Worm (Caenorhabditis elegans) whole organism, young adult: ENCODE data around the gene mab-23.

Experiments
- B0035.1 ChIP-seq: sonication (generic microtip); optimal IDR thresholded peaks from 2 replicates; lab custom pipeline; 2016; ENCODE audit warnings: missing genetic modification characterization, mild to moderate bottlenecking, missing compliant biosample characterization, missing genotype, missing genetic modification reagents
- F39B2.1 ChIP-seq: fragments of 200-800 bp; sonication (Bioruptor generic); IDR thresholded peaks from 2 replicates; pipeline ENCODE4 v1.3.6; 2022; ENCODE audit warnings: missing genetic modification reagents, missing genetic modification characterization, missing compliant biosample characterization
- K11D2.4 ChIP-seq: fragments of 200-800 bp; sonication (Bioruptor generic); IDR thresholded peaks from 2 replicates; pipeline ENCODE4 v1.3.6; 2022; ENCODE audit warnings: missing genetic modification reagents, missing genetic modification characterization, missing compliant biosample characterization
- K12H6.12 ChIP-seq: fragments of 200-800 bp; sonication (Bioruptor generic); optimal IDR thresholded peaks from 2 replicates; lab custom pipeline; 2018; ENCODE audit warnings: mild to moderate bottlenecking, missing genetic modification characterization, missing compliant biosample characterization
- T07F8.4 ChIP-seq: sonication (generic microtip); optimal IDR thresholded peaks from 2 replicates; lab custom pipeline; 2016; ENCODE audit warnings: mild to moderate bottlenecking, missing genetic modification characterization, moderate library complexity, missing compliant biosample characterization
- Y67H2A.10 ChIP-seq: fragments of 200-800 bp; sonication (Bioruptor generic); conservative IDR thresholded peaks from 2 replicates; pipeline ENCODE4 v1.3.6; 2022; ENCODE audit warnings: missing genetic modification reagents, missing genetic modification characterization, missing compliant biosample characterization
- Y79H2A.3 ChIP-seq: fragments of 200-800 bp; sonication (Bioruptor generic); conservative IDR thresholded peaks from 2 replicates; pipeline ENCODE4 v1.3.6; 2022; ENCODE audit warnings: missing genetic modification reagents, missing genetic modification characterization, missing compliant biosample characterization
- Y95B8A.8 ChIP-seq: fragments of 200-800 bp; sonication (Bioruptor generic); IDR thresholded peaks from 2 replicates; pipeline ENCODE4 v1.3.6; 2022; ENCODE audit warnings: missing genetic modification reagents, missing genetic modification characterization, missing compliant biosample characterization
- attf-5 ChIP-seq: fragments of 200-800 bp; sonication (Bioruptor generic); optimal IDR thresholded peaks from 2 replicates; lab custom pipeline; 2018; ENCODE audit warnings: mild to moderate bottlenecking, missing genetic modification characterization, missing compliant biosample characterization
- attf-6 ChIP-seq: fragments of 200-800 bp; sonication (Bioruptor generic); IDR thresholded peaks from 2 replicates; pipeline ENCODE4 v1.3.6; 2022; ENCODE audit warnings: missing genetic modification reagents, missing genetic modification characterization, missing compliant biosample characterization
- bed-1 ChIP-seq: fragments of 200-800 bp; sonication (Bioruptor generic); IDR thresholded peaks from 2 replicates; pipeline ENCODE4 v1.3.6; 2022; ENCODE audit warnings: missing genetic modification reagents, missing genetic modification characterization, missing compliant biosample characterization
- bed-2 ChIP-seq: fragments of 200-800 bp; sonication (Bioruptor generic); IDR thresholded peaks from 2 replicates; pipeline ENCODE4 v1.3.6; 2022; ENCODE audit warnings: missing genetic modification reagents, missing genetic modification characterization, missing compliant biosample characterization
- cebp-1 ChIP-seq, 2 experiments: fragments of 200-800 bp in 1 of 2; sonication (Bioruptor generic) in 1 of 2; sonication (generic microtip) in 1 of 2; IDR thresholded peaks in 1 of 2; optimal IDR thresholded peaks in 1 of 2; 2 replicates each; pipeline versions ENCODE4 v1.3.6 to Lab custom; 2017 to 2022; ENCODE audit warnings: missing compliant biosample characterization in 2 of 2, missing genetic modification characterization in 2 of 2, mild to moderate bottlenecking in 1 of 2, missing genetic modification reagents in 1 of 2, moderate library complexity in 1 of 2
- ceh-27 ChIP-seq: fragments of 200-800 bp; sonication (Bioruptor generic); optimal IDR thresholded peaks from 2 replicates; lab custom pipeline; 2018; ENCODE audit warnings: mild to moderate bottlenecking, missing genetic modification characterization, moderate library complexity, missing compliant biosample characterization
- ceh-91 ChIP-seq: fragments of 200-800 bp; sonication (Bioruptor generic); IDR thresholded peaks from 2 replicates; pipeline ENCODE4 v1.3.6; 2022; ENCODE audit warnings: missing genetic modification reagents, missing genetic modification characterization, missing compliant biosample characterization
- dpl-1 ChIP-seq: fragments of 150-350 bp; optimal IDR thresholded peaks from 2 replicates; lab custom pipeline; 2014; ENCODE audit warnings: missing biosample characterization, missing genetic modification reagents, missing genetic modification characterization
- efl-1 ChIP-seq: fragments of 150-350 bp; optimal IDR thresholded peaks from 2 replicates; lab custom pipeline; 2014; ENCODE audit warnings: missing biosample characterization, missing genetic modification reagents, missing genetic modification characterization
- egrh-3 ChIP-seq: fragments of 200-800 bp; sonication (Bioruptor generic); IDR thresholded peaks from 2 replicates; pipeline ENCODE4 v1.3.6; 2022; ENCODE audit warnings: missing genetic modification reagents, missing genetic modification characterization, missing compliant biosample characterization
- fkh-3 ChIP-seq: sonication (generic microtip); optimal IDR thresholded peaks from 2 replicates; lab custom pipeline; 2016; ENCODE audit warnings: mild to moderate bottlenecking, missing genetic modification characterization, missing compliant biosample characterization
- gei-17 ChIP-seq: fragments of 200-800 bp; sonication (Bioruptor generic); optimal IDR thresholded peaks from 2 replicates; lab custom pipeline; 2018; ENCODE audit warnings: mild to moderate bottlenecking, missing genetic modification characterization, missing compliant biosample characterization
- hlh-12 ChIP-seq: sonication (generic microtip); optimal IDR thresholded peaks from 2 replicates; lab custom pipeline; 2016; ENCODE audit warnings: missing genetic modification characterization, missing compliant biosample characterization
- hmg-1.2 ChIP-seq: fragments of 200-800 bp; sonication (Bioruptor generic); IDR thresholded peaks from 2 replicates; pipeline ENCODE4 v1.3.6; 2022; ENCODE audit warnings: missing genetic modification reagents, missing genetic modification characterization, missing compliant biosample characterization
- lin-40 ChIP-seq: sonication (generic microtip); optimal IDR thresholded peaks from 2 replicates; lab custom pipeline; 2016; ENCODE audit warnings: missing genetic modification characterization, mild to moderate bottlenecking, missing compliant biosample characterization, missing genotype, missing genetic modification reagents
- lsy-27 ChIP-seq: sonication (generic microtip); optimal IDR thresholded peaks from 2 replicates; lab custom pipeline; 2017; ENCODE audit warnings: missing genetic modification characterization, mild to moderate bottlenecking, missing compliant biosample characterization, antibody characterized with exemption, missing genotype, borderline replicate concordance; ENCODE audit not compliant: insufficient read depth
- madf-6 ChIP-seq: fragments of 200-800 bp; sonication (Bioruptor generic); IDR thresholded peaks from 2 replicates; pipeline ENCODE4 v1.3.6; 2022; ENCODE audit warnings: missing genetic modification reagents, missing genetic modification characterization, missing compliant biosample characterization
- rec-8 ChIP-seq, 2 experiments: sonication (generic microtip); optimal IDR thresholded peaks; 2 replicates each; lab custom pipeline; 2016; ENCODE audit warnings: mild to moderate bottlenecking in 2 of 2, missing genetic modification characterization in 2 of 2, missing genetic modification reagents in 2 of 2, missing genotype in 2 of 2, missing biosample characterization in 1 of 2, missing compliant biosample characterization in 1 of 2, moderate library complexity in 1 of 2
- somi-1 ChIP-seq: fragments of 200-800 bp; sonication (Bioruptor generic); optimal IDR thresholded peaks from 2 replicates; lab custom pipeline; 2018; ENCODE audit warnings: mild to moderate bottlenecking, missing genetic modification characterization, missing compliant biosample characterization
- tbp1 ChIP-seq: fragments of 200-800 bp; sonication (Bioruptor generic); optimal IDR thresholded peaks from 2 replicates; lab custom pipeline; 2018; ENCODE audit warnings: mild to moderate bottlenecking, missing genetic modification characterization, missing compliant biosample characterization
- tbx-9 ChIP-seq: sonication (generic microtip); optimal IDR thresholded peaks from 2 replicates; lab custom pipeline; 2016; ENCODE audit warnings: borderline replicate concordance, missing genetic modification characterization, inconsistent platforms, missing compliant biosample characterization
- unc-62 ChIP-seq: fragments of 150-350 bp; optimal IDR thresholded peaks from 2 replicates; lab custom pipeline; 2014; ENCODE audit warnings: missing biosample characterization, missing genetic modification reagents, missing genetic modification characterization
- zfh-2 ChIP-seq: fragments of 200-800 bp; sonication (Bioruptor generic); conservative IDR thresholded peaks from 2 replicates; pipeline ENCODE4 v1.3.6; 2022; ENCODE audit warnings: missing genetic modification reagents, missing genetic modification characterization, missing compliant biosample characterization
- zim-3 ChIP-seq: sonication (generic microtip); optimal IDR thresholded peaks from 2 replicates; lab custom pipeline; 2017; ENCODE audit warnings: mild to moderate bottlenecking, missing genetic modification characterization, moderate library complexity, missing compliant biosample characterization
- ztf-26 ChIP-seq: sonication (generic microtip); optimal IDR thresholded peaks from 2 replicates; lab custom pipeline; 2017; ENCODE audit warnings: missing genetic modification characterization, missing compliant biosample characterization

The mab-23 gene

DNA sequence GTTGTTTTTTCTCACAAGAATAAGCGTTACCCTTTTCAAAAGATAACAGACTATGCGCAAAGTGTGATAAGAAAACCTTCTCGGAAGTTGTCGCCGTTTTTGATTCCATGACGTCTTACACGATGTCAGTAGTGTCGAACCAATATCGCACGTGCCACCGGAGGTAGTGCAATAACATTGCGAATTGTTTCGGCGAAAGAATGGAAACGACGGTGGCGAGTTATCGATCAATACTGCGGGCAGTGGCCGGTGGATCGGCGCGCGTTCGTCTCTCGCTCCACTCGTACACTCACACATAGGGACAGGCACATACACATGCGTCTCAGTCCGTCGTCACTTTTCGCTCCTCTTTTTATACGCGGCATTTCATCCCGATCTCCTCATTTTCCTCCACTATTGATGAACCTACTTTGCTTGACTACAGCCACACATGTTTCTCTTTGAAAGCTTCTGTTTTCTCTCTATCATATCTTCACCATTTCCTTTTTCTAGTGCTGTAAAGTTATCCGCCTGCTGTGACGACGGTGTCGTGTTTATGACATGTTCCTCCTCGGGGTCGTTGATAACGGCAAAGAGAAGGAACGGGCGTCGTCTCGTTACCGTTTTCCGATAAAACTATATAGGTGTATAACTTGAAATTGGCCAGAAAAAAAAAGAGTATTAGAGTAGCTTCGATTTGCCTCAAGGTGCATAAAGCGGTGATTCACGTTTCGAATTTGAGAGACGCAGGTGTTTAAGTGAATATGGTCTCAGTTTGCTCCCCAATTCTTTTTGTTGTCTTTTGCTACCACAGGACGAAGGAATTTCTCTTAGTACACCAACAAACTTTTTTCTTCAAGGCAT, 48.5 kb downstream of the mab-23 start (continued):
- TF ChIP-seq ztf-26 (tag; lab: Kevin White, UChicago) (peak; percentile 59), tbp1 (GFP tag; lab: Kevin White, UChicago) (peak; percentile 32)

DNA sequence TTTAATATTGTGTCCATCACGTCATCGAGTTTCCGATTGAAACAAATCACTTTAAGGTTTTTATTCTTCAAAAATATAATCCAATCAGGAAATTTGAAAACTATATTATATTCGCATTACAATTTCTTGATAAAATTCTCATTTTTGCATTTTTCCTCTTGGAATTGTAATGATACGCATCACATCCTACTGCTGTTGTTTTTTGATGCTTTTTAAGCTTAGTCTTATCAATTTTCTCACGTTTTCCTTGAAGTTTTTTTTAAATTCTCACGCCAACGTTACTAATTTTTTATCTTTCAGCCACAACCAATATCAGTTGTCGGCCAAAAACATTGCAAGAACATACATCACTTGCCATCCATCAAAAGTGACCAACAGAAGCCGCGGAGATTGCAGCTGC, 49.3 kb downstream of the mab-23 start, which contains the start of gene gsp-1:
Gene gsp-1 (plus strand): TSS at position 301 of the 400 bp plus-strand sequence.
- TF ChIP-seq egrh-3 (GFP tag; lab: Robert Waterston, UW) (no peak), somi-1 (GFP tag; lab: Kevin White, UChicago) (no peak), hmg-1.2 (GFP tag; lab: Robert Waterston, UW) (no peak), dpl-1 (no peak), lsy-27 (no peak), zfh-2 (GFP tag; lab: Robert Waterston, UW) (no peak), efl-1 (no peak), K12H6.12 (tag; lab: Kevin White, UChicago) (no peak), unc-62 (GFP tag; lab: Kevin White, UChicago) (no peak), zim-3 (tag; lab: Kevin White, UChicago) (no peak), rec-8 (tag; optimal IDR thresholded peaks at IDR 0.05; lab: Kevin White, UChicago) (no peak), Y95B8A.8 (GFP tag; lab: Robert Waterston, UW) (no peak), B0035.1 (tag; lab: Kevin White, UChicago) (no peak), Y79H2A.3 (GFP tag; lab: Robert Waterston, UW) (no peak), F39B2.1 (GFP tag; lab: Robert Waterston, UW) (no peak), K11D2.4 (GFP tag; lab: Robert Waterston, UW) (no peak)

DNA sequence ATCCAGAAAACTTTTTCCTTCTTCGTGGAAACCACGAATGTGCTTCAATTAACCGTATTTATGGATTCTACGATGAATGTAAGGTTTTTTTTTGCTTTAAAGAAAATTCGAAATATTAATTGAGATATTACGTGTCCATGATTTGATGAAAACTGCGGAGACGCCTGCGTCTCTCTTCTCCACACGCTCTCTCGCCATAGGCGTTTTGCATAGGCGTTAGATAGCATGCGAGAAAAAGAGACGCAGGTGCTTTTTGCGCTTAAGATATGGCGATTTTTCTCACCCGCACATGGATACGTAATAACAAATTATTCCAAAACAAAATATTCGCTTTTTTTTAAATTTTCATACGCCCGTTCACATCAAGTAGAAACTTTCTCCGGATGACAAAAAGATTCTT, 50.6 kb downstream of the mab-23 start:
- TF ChIP-seq hmg-1.2 (GFP tag; lab: Robert Waterston, UW) (peak; percentile 90), B0035.1 (tag; lab: Kevin White, UChicago) (no peak)

DNA sequence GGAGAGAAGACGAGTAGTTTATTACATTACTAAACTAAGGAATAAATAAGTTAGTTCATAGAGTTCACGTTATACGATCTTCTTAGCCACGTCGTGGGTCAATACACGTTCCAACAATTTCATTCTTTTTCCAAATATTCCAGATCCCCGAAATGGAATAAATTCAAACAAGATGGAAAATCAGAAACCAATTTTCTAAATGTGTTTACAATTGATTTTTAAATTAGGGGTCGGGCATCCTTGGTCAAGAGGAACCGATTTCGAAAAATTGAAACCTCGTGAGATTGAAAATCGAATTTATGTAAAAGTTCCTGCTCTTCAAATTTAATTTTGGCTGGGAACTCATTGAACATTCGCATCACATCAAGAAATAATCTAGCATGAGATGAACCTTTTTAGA, 51.9 kb downstream of the mab-23 start:
- TF ChIP-seq ceh-91 (GFP tag; lab: Robert Waterston, UW), result no peak
- TF ChIP-seq tbx-9 (tag; lab: Kevin White, UChicago), result no peak
- TF ChIP-seq Y67H2A.10 (GFP tag; lab: Robert Waterston, UW), result no peak
- no peak for TF ChIP-seq T07F8.4 (tag; lab: Kevin White, UChicago)
- no peak for TF ChIP-seq somi-1 (GFP tag; lab: Kevin White, UChicago)
- TF ChIP-seq unc-62 (GFP tag; lab: Kevin White, UChicago), result no peak
- TF ChIP-seq bed-1 (GFP tag; lab: Robert Waterston, UW), result no peak
- no peak for TF ChIP-seq attf-6 (GFP tag; lab: Robert Waterston, UW)
- no peak for TF ChIP-seq cebp-1 (GFP tag; IDR thresholded peaks at IDR 0.05; lab: Robert Waterston, UW)
- no peak for TF ChIP-seq cebp-1 (tag; optimal IDR thresholded peaks at IDR 0.05; lab: Kevin White, UChicago)
- TF ChIP-seq attf-5 (GFP tag; lab: Kevin White, UChicago), result no peak
- no peak for TF ChIP-seq lin-40 (tag; lab: Kevin White, UChicago)
- TF ChIP-seq fkh-3, result no peak
- TF ChIP-seq gei-17 (GFP tag; lab: Kevin White, UChicago), result no peak
- TF ChIP-seq madf-6, result no peak
- no peak for TF ChIP-seq hlh-12 (tag; lab: Kevin White, UChicago)
- no peak for TF ChIP-seq bed-2 (GFP tag; lab: Robert Waterston, UW)
- TF ChIP-seq ceh-27 (GFP tag; lab: Kevin White, UChicago), result no peak
- TF ChIP-seq, all 124 proteins: peak for 0
